Worm (Caenorhabditis elegans) whole organism, young adult: ENCODE results near the gene F53F8.7.

Source experiments
- B0261.1 ChIP-seq: sonication (generic microtip); optimal IDR thresholded peaks from 2 replicates; lab custom pipeline; 2016; ENCODE audit warnings: mild to moderate bottlenecking, missing genetic modification characterization, moderate library complexity, missing compliant biosample characterization
- D2030.7 ChIP-seq: fragments of 200-800 bp; sonication (Bioruptor generic); IDR thresholded peaks from 2 replicates; pipeline ENCODE4 v1.3.6; 2022; ENCODE audit warnings: missing genetic modification reagents, missing genetic modification characterization, missing compliant biosample characterization
- F22D6.2 ChIP-seq: sonication (generic microtip); optimal IDR thresholded peaks from 2 replicates; lab custom pipeline; 2016; ENCODE audit warnings: mild to moderate bottlenecking, missing genetic modification characterization, missing compliant biosample characterization
- F23B12.7 ChIP-seq: sonication (generic microtip); optimal IDR thresholded peaks from 2 replicates; lab custom pipeline; 2017; ENCODE audit warnings: missing genetic modification characterization, mild to moderate bottlenecking, missing compliant biosample characterization, antibody characterized with exemption, moderate library complexity; ENCODE audit not compliant: insufficient read depth
- F33H1.4 ChIP-seq: fragments of 200-800 bp; sonication (Bioruptor generic); IDR thresholded peaks from 2 replicates; pipeline ENCODE4 v1.3.6; 2022; ENCODE audit warnings: missing genetic modification reagents, missing genetic modification characterization, missing compliant biosample characterization
- F37B4.10 ChIP-seq: fragments of 200-800 bp; sonication (Bioruptor generic); IDR thresholded peaks from 2 replicates; pipeline ENCODE4 v1.3.6; 2022; ENCODE audit warnings: missing genetic modification characterization, missing compliant biosample characterization
- F49E8.2 ChIP-seq: sonication (generic microtip); optimal IDR thresholded peaks from 3 replicates; lab custom pipeline; 2017; ENCODE audit warnings: missing genetic modification characterization, mild to moderate bottlenecking, missing compliant biosample characterization, antibody characterized with exemption, moderate library complexity; ENCODE audit not compliant: insufficient read depth
- F52B5.7 ChIP-seq: sonication (generic microtip); optimal IDR thresholded peaks from 2 replicates; lab custom pipeline; 2016; ENCODE audit warnings: mild to moderate bottlenecking, missing genetic modification characterization, missing compliant biosample characterization
- F55B11.4 ChIP-seq: sonication (generic microtip); optimal IDR thresholded peaks from 2 replicates; lab custom pipeline; 2016; ENCODE audit warnings: missing compliant biosample characterization, missing genetic modification characterization, borderline replicate concordance; ENCODE audit not compliant: insufficient read depth
- F57A8.1 ChIP-seq: fragments of 200-800 bp; sonication (Bioruptor generic); optimal IDR thresholded peaks from 2 replicates; lab custom pipeline; 2018; ENCODE audit warnings: mild to moderate bottlenecking, missing genetic modification characterization, moderate library complexity, missing compliant biosample characterization
- K11D2.4 ChIP-seq: fragments of 200-800 bp; sonication (Bioruptor generic); IDR thresholded peaks from 2 replicates; pipeline ENCODE4 v1.3.6; 2022; ENCODE audit warnings: missing genetic modification reagents, missing genetic modification characterization, missing compliant biosample characterization
- Y56A3A.18 ChIP-seq: fragments of 200-800 bp; sonication (Bioruptor generic); IDR thresholded peaks from 2 replicates; pipeline ENCODE4 v1.3.6; 2022; ENCODE audit warnings: missing genetic modification reagents, missing genetic modification characterization, missing compliant biosample characterization
- Y67H2A.10 ChIP-seq: fragments of 200-800 bp; sonication (Bioruptor generic); conservative IDR thresholded peaks from 2 replicates; pipeline ENCODE4 v1.3.6; 2022; ENCODE audit warnings: missing genetic modification reagents, missing genetic modification characterization, missing compliant biosample characterization
- Y79H2A.3 ChIP-seq: fragments of 200-800 bp; sonication (Bioruptor generic); conservative IDR thresholded peaks from 2 replicates; pipeline ENCODE4 v1.3.6; 2022; ENCODE audit warnings: missing genetic modification reagents, missing genetic modification characterization, missing compliant biosample characterization
- ZK185.1 ChIP-seq: sonication (generic microtip); optimal IDR thresholded peaks from 2 replicates; lab custom pipeline; 2016; ENCODE audit warnings: mild to moderate bottlenecking, missing genetic modification characterization, missing compliant biosample characterization; ENCODE audit not compliant: poor library complexity, severe bottlenecking
- aptf-2 ChIP-seq: fragments of 200-800 bp; sonication (Bioruptor generic); conservative IDR thresholded peaks from 2 replicates; pipeline ENCODE4 v1.3.6; 2022; ENCODE audit warnings: missing genetic modification reagents, missing genetic modification characterization, missing compliant biosample characterization
- aptf-3 ChIP-seq: fragments of 200-800 bp; sonication (Bioruptor generic); IDR thresholded peaks from 2 replicates; pipeline ENCODE4 v1.3.6; 2022; ENCODE audit warnings: missing genetic modification characterization, missing compliant biosample characterization
- atf-7 ChIP-seq: sonication (generic microtip); optimal IDR thresholded peaks from 2 replicates; lab custom pipeline; 2017; ENCODE audit warnings: mild to moderate bottlenecking, missing genetic modification characterization, missing compliant biosample characterization
- athp-1 ChIP-seq: sonication (generic microtip); optimal IDR thresholded peaks from 2 replicates; lab custom pipeline; 2017; ENCODE audit warnings: mild to moderate bottlenecking, missing genetic modification characterization, missing compliant biosample characterization
- attf-5 ChIP-seq: fragments of 200-800 bp; sonication (Bioruptor generic); optimal IDR thresholded peaks from 2 replicates; lab custom pipeline; 2018; ENCODE audit warnings: mild to moderate bottlenecking, missing genetic modification characterization, missing compliant biosample characterization
- bed-2 ChIP-seq: fragments of 200-800 bp; sonication (Bioruptor generic); IDR thresholded peaks from 2 replicates; pipeline ENCODE4 v1.3.6; 2022; ENCODE audit warnings: missing genetic modification reagents, missing genetic modification characterization, missing compliant biosample characterization
- cebp-2 ChIP-seq: fragments of 200-800 bp; sonication (Bioruptor generic); IDR thresholded peaks from 2 replicates; pipeline ENCODE4 v1.3.6; 2022; ENCODE audit warnings: missing genetic modification characterization, missing compliant biosample characterization
- ceh-100 ChIP-seq: fragments of 200-800 bp; sonication (Bioruptor generic); IDR thresholded peaks from 2 replicates; pipeline ENCODE4 v1.3.6; 2022; ENCODE audit warnings: missing genetic modification reagents, missing genetic modification characterization, missing compliant biosample characterization
- ceh-27 ChIP-seq: fragments of 200-800 bp; sonication (Bioruptor generic); optimal IDR thresholded peaks from 2 replicates; lab custom pipeline; 2018; ENCODE audit warnings: mild to moderate bottlenecking, missing genetic modification characterization, moderate library complexity, missing compliant biosample characterization
- ceh-58 ChIP-seq: fragments of 200-800 bp; sonication (Bioruptor generic); IDR thresholded peaks from 2 replicates; pipeline ENCODE4 v1.3.6; 2022; ENCODE audit warnings: missing genetic modification characterization, missing compliant biosample characterization
- ceh-91 ChIP-seq: fragments of 200-800 bp; sonication (Bioruptor generic); IDR thresholded peaks from 2 replicates; pipeline ENCODE4 v1.3.6; 2022; ENCODE audit warnings: missing genetic modification reagents, missing genetic modification characterization, missing compliant biosample characterization
- egl-18 ChIP-seq: fragments of 200-800 bp; sonication (Bioruptor generic); IDR thresholded peaks from 2 replicates; pipeline ENCODE4 v1.3.6; 2022; ENCODE audit warnings: missing genetic modification reagents, missing genetic modification characterization, missing compliant biosample characterization
- ekl-4 ChIP-seq: fragments of 200-800 bp; sonication (Bioruptor generic); IDR thresholded peaks from 2 replicates; pipeline ENCODE4 v1.3.6; 2022; ENCODE audit warnings: missing genetic modification reagents, missing genetic modification characterization, missing compliant biosample characterization
- gei-17 ChIP-seq: fragments of 200-800 bp; sonication (Bioruptor generic); optimal IDR thresholded peaks from 2 replicates; lab custom pipeline; 2018; ENCODE audit warnings: mild to moderate bottlenecking, missing genetic modification characterization, missing compliant biosample characterization
- him-1 ChIP-seq: sonication (generic microtip); optimal IDR thresholded peaks from 2 replicates; lab custom pipeline; 2016; ENCODE audit warnings: missing genotype, missing genetic modification reagents, missing genetic modification characterization, missing compliant biosample characterization
- hmg-20 ChIP-seq: fragments of 200-800 bp; sonication (Bioruptor generic); IDR thresholded peaks from 2 replicates; pipeline ENCODE4 v1.3.6; 2022; ENCODE audit warnings: missing genetic modification reagents, missing genetic modification characterization, missing compliant biosample characterization
- let-526 ChIP-seq: fragments of 200-800 bp; sonication (Bioruptor generic); IDR thresholded peaks from 2 replicates; pipeline ENCODE4 v1.3.6; 2022; ENCODE audit warnings: missing genetic modification reagents, missing genetic modification characterization, missing compliant biosample characterization
- lin-35 ChIP-seq, 3 experiments: fragments of 150-350 bp in 2 of 3; sonication (generic microtip) in 1 of 3; optimal IDR thresholded peaks; 2 replicates each; lab custom pipeline; 2014 to 2018; ENCODE audit warnings: missing biosample characterization in 3 of 3, missing genetic modification characterization in 3 of 3, missing genetic modification reagents in 3 of 3
- lin-54 ChIP-seq: fragments of 200-800 bp; sonication (Bioruptor generic); optimal IDR thresholded peaks from 2 replicates; lab custom pipeline; 2018; ENCODE audit warnings: mild to moderate bottlenecking, missing genetic modification characterization, missing compliant biosample characterization
- madf-6 ChIP-seq: fragments of 200-800 bp; sonication (Bioruptor generic); IDR thresholded peaks from 2 replicates; pipeline ENCODE4 v1.3.6; 2022; ENCODE audit warnings: missing genetic modification reagents, missing genetic modification characterization, missing compliant biosample characterization
- madf-8 ChIP-seq: fragments of 200-800 bp; sonication (Bioruptor generic); conservative IDR thresholded peaks from 2 replicates; pipeline ENCODE4 v1.3.6; 2022; ENCODE audit warnings: missing genetic modification reagents, missing genetic modification characterization, missing compliant biosample characterization
- mcd-1 ChIP-seq: fragments of 200-800 bp; sonication (Bioruptor generic); IDR thresholded peaks from 2 replicates; pipeline ENCODE4 v1.3.6; 2022; ENCODE audit warnings: missing genetic modification reagents, missing genetic modification characterization, missing compliant biosample characterization
- mes-4 ChIP-seq: sonication (generic microtip); optimal IDR thresholded peaks from 2 replicates; lab custom pipeline; 2016; ENCODE audit warnings: missing genotype, missing genetic modification characterization, missing compliant biosample characterization
- mxl-1 ChIP-seq: sonication (generic microtip); optimal IDR thresholded peaks from 2 replicates; lab custom pipeline; 2016; ENCODE audit warnings: missing genetic modification characterization, missing compliant biosample characterization
- nhr-120 ChIP-seq: fragments of 200-800 bp; sonication (Bioruptor generic); IDR thresholded peaks from 2 replicates; pipeline ENCODE4 v1.3.6; 2022; ENCODE audit warnings: missing genetic modification characterization, missing compliant biosample characterization
- repo-1 ChIP-seq: sonication (generic microtip); optimal IDR thresholded peaks from 2 replicates; lab custom pipeline; 2017; ENCODE audit warnings: mild to moderate bottlenecking, missing genetic modification characterization, missing compliant biosample characterization
- snpc-1.1 ChIP-seq: sonication (generic microtip); optimal IDR thresholded peaks from 2 replicates; lab custom pipeline; 2017; ENCODE audit warnings: missing genetic modification characterization, mild to moderate bottlenecking, missing compliant biosample characterization, antibody characterized with exemption, moderate library complexity, missing genotype, missing genetic modification reagents; ENCODE audit not compliant: insufficient read depth
- snpc-1.3 ChIP-seq: sonication (generic microtip); optimal IDR thresholded peaks from 2 replicates; lab custom pipeline; 2017; ENCODE audit warnings: missing genetic modification characterization, mild to moderate bottlenecking, missing compliant biosample characterization, antibody characterized with exemption, moderate library complexity, missing genotype, missing genetic modification reagents; ENCODE audit not compliant: insufficient read depth
- sptf-2 ChIP-seq: fragments of 200-800 bp; sonication (Bioruptor generic); optimal IDR thresholded peaks from 2 replicates; lab custom pipeline; 2018; ENCODE audit warnings: mild to moderate bottlenecking, missing genetic modification characterization, missing compliant biosample characterization
- xnd-1 ChIP-seq: sonication (generic microtip); optimal IDR thresholded peaks from 2 replicates; lab custom pipeline; 2016; ENCODE audit warnings: missing genotype, missing genetic modification reagents, missing genetic modification characterization, missing compliant biosample characterization
- ztf-18 ChIP-seq: sonication (generic microtip); optimal IDR thresholded peaks from 2 replicates; lab custom pipeline; 2016; ENCODE audit warnings: missing genotype, mild to moderate bottlenecking, missing genetic modification characterization, missing compliant biosample characterization
- ztf-26 ChIP-seq: sonication (generic microtip); optimal IDR thresholded peaks from 2 replicates; lab custom pipeline; 2017; ENCODE audit warnings: missing genetic modification characterization, missing compliant biosample characterization

F53F8.7 gene

DNA sequence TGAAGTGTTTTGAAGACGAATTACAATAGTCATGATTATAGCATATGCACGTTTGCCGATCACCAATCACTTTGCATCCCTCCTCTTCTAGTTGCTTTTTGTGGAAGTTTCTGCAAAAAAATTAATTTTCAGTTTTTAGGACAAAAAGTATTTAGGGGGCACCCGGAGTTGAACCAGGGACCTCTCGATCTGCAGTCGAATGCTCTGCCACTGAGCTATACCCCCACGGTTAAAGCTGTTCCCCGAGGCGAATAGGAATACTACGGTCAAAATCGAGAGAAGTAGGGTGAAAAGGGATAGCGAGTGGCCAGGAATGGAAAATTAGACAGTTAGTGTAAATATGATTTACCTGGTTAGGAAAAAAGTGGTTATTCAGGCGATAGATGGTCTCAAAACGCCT is 4.2 kb downstream of the F53F8.7 start (continued):
- TF ChIP-seq D2030.7 (GFP tag; lab: Robert Waterston, UW) (peak; percentile 84), him-1 (tag; lab: Kevin White, UChicago) (peak; percentile 81), ceh-27 (peak; percentile 59), F49E8.2 (tag; lab: Kevin White, UChicago) (peak; percentile 7), mes-4 (tag; lab: Kevin White, UChicago) (no peak), ceh-58 (GFP tag; lab: Robert Waterston, UW) (0 out of 2 replicates have a peak, but pooled peaks have one; percentile 83), lin-54 (GFP tag; lab: Kevin White, UChicago) (peak; percentile 60), Y79H2A.3 (no peak), F37B4.10 (GFP tag; lab: Robert Waterston, UW) (no peak), sptf-2 (GFP tag; lab: Kevin White, UChicago) (peak; percentile 67), snpc-1.3 (tag; lab: Kevin White, UChicago) (peak; percentile 46), lin-35 (GFP tag; optimal IDR thresholded peaks at IDR 0.05; lab: Kevin White, UChicago) (peak in 1 of 3 experiments; percentile 19), madf-8 (GFP tag; lab: Robert Waterston, UW) (no peak), gei-17 (GFP tag; lab: Kevin White, UChicago) (peak; percentile 22), attf-5 (GFP tag; lab: Kevin White, UChicago) (peak; percentile 47), aptf-3 (GFP tag; lab: Robert Waterston, UW) (no peak), bed-2 (GFP tag; lab: Robert Waterston, UW) (no peak), egl-18 (GFP tag; lab: Robert Waterston, UW) (no peak), ztf-18 (tag; lab: Kevin White, UChicago) (peak; percentile 67), F22D6.2 (no peak), K11D2.4 (GFP tag; lab: Robert Waterston, UW) (peak; percentile 44; the same call in 1 of the 2 replicates), F23B12.7 (tag; lab: Kevin White, UChicago) (peak; percentile 33), nhr-120 (0 out of 2 replicates have a peak, but pooled peaks have one; percentile 36), cebp-2 (GFP tag; lab: Robert Waterston, UW) (no peak), F57A8.1 (GFP tag; lab: Kevin White, UChicago) (peak; percentile 7), atf-7 (tag; lab: Kevin White, UChicago) (peak; percentile 3), snpc-1.1 (peak; percentile 50), madf-6 (peak; percentile 26; the same call in 1 of the 2 replicates), F55B11.4 (tag; lab: Kevin White, UChicago) (no peak), ztf-26 (tag; lab: Kevin White, UChicago) (peak; percentile 36), mxl-1 (tag; lab: Kevin White, UChicago) (peak; percentile 55), let-526 (GFP tag; lab: Robert Waterston, UW) (no peak), aptf-2 (GFP tag; lab: Robert Waterston, UW) (no peak), hmg-20 (GFP tag; lab: Robert Waterston, UW) (peak; percentile 19; the same call in 1 of the 2 replicates), ceh-100 (GFP tag; lab: Robert Waterston, UW) (peak; percentile 35; the same call in 1 of the 2 replicates), Y56A3A.18 (peak; percentile 70; the same call in 1 of the 2 replicates), F33H1.4 (GFP tag; lab: Robert Waterston, UW) (0 out of 2 replicates have a peak, but pooled peaks have one; percentile 10), B0261.1 (tag; lab: Kevin White, UChicago) (peak; percentile 82), athp-1 (tag; lab: Kevin White, UChicago) (no peak), xnd-1 (tag; lab: Kevin White, UChicago) (no peak), ekl-4 (GFP tag; lab: Robert Waterston, UW) (peak; percentile 56; the same call in 1 of the 2 replicates), ceh-91 (no peak), repo-1 (tag; lab: Kevin White, UChicago) (peak; percentile 72), ZK185.1 (tag; lab: Kevin White, UChicago) (peak; percentile 45), mcd-1 (GFP tag; lab: Robert Waterston, UW) (peak; percentile 53), Y67H2A.10 (no peak), F52B5.7 (tag; lab: Kevin White, UChicago) (peak; percentile 62)
